Fruit fly (Drosophila melanogaster) whole organism, embryonic: ENCODE measurements around the gene ATPsynB.
A peak's percentile ranks its signal among the peaks of the same experiment; 100 is the strongest.

Experiments used
- CG10654 ChIP-seq: fragments of 200-800 bp; sonication (Bioruptor generic); optimal IDR thresholded peaks from 2 replicates; lab custom pipeline; 2016; ENCODE audit warnings: missing biosample characterization, missing genetic modification characterization
- CG11695 ChIP-seq: fragments of 200-800 bp; sonication (Bioruptor generic); IDR thresholded peaks from 3 replicates; pipeline ENCODE4 v1.3.6; 2022; ENCODE audit warnings: missing biosample characterization, missing genetic modification characterization
- CG13624 ChIP-seq: fragments of 200-800 bp; sonication (Bioruptor generic); optimal IDR thresholded peaks from 2 replicates; lab custom pipeline; 2016; ENCODE audit warnings: missing biosample characterization, missing genetic modification characterization
- CG2129 ChIP-seq: fragments of 200-800 bp; sonication (Bioruptor generic); IDR thresholded peaks from 2 replicates; pipeline ENCODE4 v1.3.6; 2022; ENCODE audit warnings: missing biosample characterization, missing genetic modification characterization; ENCODE audit not compliant: partially characterized antibody
- CG3163 ChIP-seq: fragments of 200-800 bp; sonication (Bioruptor generic); optimal IDR thresholded peaks from 3 replicates; lab custom pipeline; 2016; ENCODE audit warnings: missing biosample characterization, missing genetic modification characterization
- CG34422 ChIP-seq: fragments of 200-800 bp; sonication (Bioruptor generic); IDR thresholded peaks from 3 replicates; pipeline ENCODE4 v1.3.6; 2022; ENCODE audit warnings: missing biosample characterization, missing genetic modification characterization
- CG6175 ChIP-seq: fragments of 200-800 bp; sonication (Bioruptor generic); IDR thresholded peaks from 3 replicates; pipeline ENCODE4 v1.3.6; 2022; ENCODE audit warnings: missing biosample characterization, missing genetic modification characterization
- CG6654 ChIP-seq: fragments of 200-800 bp; sonication (Bioruptor generic); optimal IDR thresholded peaks from 2 replicates; lab custom pipeline; 2017; ENCODE audit warnings: missing biosample characterization, mild to moderate bottlenecking, missing genetic modification characterization
- CG6683 ChIP-seq: fragments of 200-800 bp; sonication (Bioruptor generic); optimal IDR thresholded peaks from 2 replicates; lab custom pipeline; 2017; ENCODE audit warnings: missing biosample characterization, mild to moderate bottlenecking, missing genetic modification characterization, missing genetic modification reagents
- CG7987 ChIP-seq: fragments of 200-800 bp; sonication (Bioruptor generic); optimal IDR thresholded peaks from 2 replicates; lab custom pipeline; 2018; ENCODE audit warnings: missing biosample characterization, mild to moderate bottlenecking, missing genetic modification characterization, moderate library complexity
- CG8359 ChIP-seq: fragments of 200-800 bp; sonication (Bioruptor generic); optimal IDR thresholded peaks from 2 replicates; lab custom pipeline; 2017; ENCODE audit warnings: missing biosample characterization, mild to moderate bottlenecking, missing genetic modification characterization, borderline replicate concordance
- CHES-1-like ChIP-seq: fragments of 200-800 bp; sonication (Bioruptor generic); optimal IDR thresholded peaks from 2 replicates; lab custom pipeline; 2016; ENCODE audit warnings: missing biosample characterization, missing genetic modification characterization
- Dbx ChIP-seq: fragments of 200-800 bp; sonication (Bioruptor generic); IDR thresholded peaks from 3 replicates; pipeline ENCODE4 v1.3.6; 2022; ENCODE audit warnings: missing biosample characterization, missing genetic modification characterization
- Hmr ChIP-seq: fragments of 200-800 bp; sonication (Bioruptor generic); optimal IDR thresholded peaks from 3 replicates; lab custom pipeline; 2017; ENCODE audit warnings: mild to moderate bottlenecking, missing biosample characterization, missing genetic modification reagents, missing genetic modification characterization
- YL-1 ChIP-seq: fragments of 200-800 bp; sonication (Bioruptor generic); optimal IDR thresholded peaks from 3 replicates; lab custom pipeline; 2017; ENCODE audit warnings: missing biosample characterization, mild to moderate bottlenecking, missing genetic modification characterization
- cwo ChIP-seq: fragments of 200-800 bp; sonication (Bioruptor generic); optimal IDR thresholded peaks from 3 replicates; lab custom pipeline; 2017; ENCODE audit warnings: missing biosample characterization, missing genetic modification characterization, mild to moderate bottlenecking, moderate library complexity, missing genetic modification reagents
- ken ChIP-seq: fragments of 200-800 bp; sonication (Bioruptor generic); IDR thresholded peaks from 3 replicates; pipeline ENCODE4 v1.3.6; 2022; ENCODE audit warnings: missing biosample characterization, missing genetic modification characterization
- knrl ChIP-seq: fragments of 200-800 bp; sonication (Bioruptor generic); IDR thresholded peaks from 3 replicates; pipeline ENCODE4 v1.3.6; 2022; ENCODE audit warnings: missing biosample characterization, missing genetic modification characterization; ENCODE audit not compliant: partially characterized antibody
- mam ChIP-seq: fragments of 200-800 bp; sonication (Bioruptor generic); optimal IDR thresholded peaks from 3 replicates; lab custom pipeline; 2016; ENCODE audit warnings: missing biosample characterization, missing genetic modification characterization
- pum ChIP-seq: fragments of 200-800 bp; sonication (Bioruptor generic); optimal IDR thresholded peaks from 2 replicates; lab custom pipeline; 2016; ENCODE audit warnings: missing biosample characterization, missing genetic modification characterization
- rib ChIP-seq: fragments of 200-800 bp; sonication (Bioruptor generic); IDR thresholded peaks from 2 replicates; pipeline ENCODE4 v1.3.6; 2022; ENCODE audit warnings: missing biosample characterization, missing genetic modification characterization
- sna ChIP-seq: fragments of 200-800 bp; sonication (Bioruptor generic); IDR thresholded peaks from 2 replicates; pipeline ENCODE4 v1.3.6; 2022; ENCODE audit warnings: missing biosample characterization, missing genetic modification characterization; ENCODE audit not compliant: partially characterized antibody
- ttk ChIP-seq: fragments of 200-800 bp; sonication (Bioruptor generic); IDR thresholded peaks from 2 replicates; pipeline ENCODE4 v2.1.2; 2022; ENCODE audit warnings: missing biosample characterization, missing genetic modification characterization

ATPsynB gene

DNA sequence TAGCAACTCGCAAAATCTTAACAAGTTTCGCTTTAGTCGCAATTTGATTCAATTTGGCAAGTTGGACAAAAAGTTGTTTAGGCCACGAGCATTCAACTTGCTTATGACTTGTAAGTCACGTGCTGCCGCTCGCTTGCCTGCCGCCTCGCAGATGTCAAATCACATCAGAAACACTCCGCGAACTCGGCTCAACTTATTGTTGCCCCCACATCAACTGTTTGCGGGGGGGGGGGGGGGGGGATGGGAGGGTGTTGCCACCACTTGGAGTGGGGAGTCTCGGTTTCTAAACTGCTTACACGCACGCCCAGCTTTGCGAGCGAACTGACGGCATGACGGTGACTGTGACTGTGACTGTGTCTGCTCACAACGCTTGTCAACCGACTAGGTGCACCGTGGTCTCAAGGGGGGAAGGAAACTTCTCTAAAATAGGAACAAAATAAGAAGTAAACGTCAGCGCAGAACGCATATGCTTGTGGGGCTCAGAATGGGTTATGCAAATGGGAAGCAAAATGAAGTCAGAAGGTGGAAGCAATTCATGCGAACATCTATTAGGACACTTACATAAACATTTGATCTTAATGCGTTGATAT, 47.1 kb downstream of the ATPsynB start (continued):
- no peak for TF ChIP-seq ken (GFP tag; lab: Robert Waterston, UW)
- no peak for TF ChIP-seq CG11695 (GFP tag; lab: Robert Waterston, UW)
- TF ChIP-seq CG7987 (GFP tag; lab: Kevin White, UChicago), result no peak
- no peak for TF ChIP-seq CHES-1-like (GFP tag; lab: Kevin White, UChicago)
- TF ChIP-seq CG10654 (GFP tag; lab: Kevin White, UChicago), result no peak
- no peak for TF ChIP-seq YL-1 (GFP tag; lab: Kevin White, UChicago)
- TF ChIP-seq CG2129 (GFP tag; lab: Robert Waterston, UW), result no peak
- no peak for TF ChIP-seq CG34422 (GFP tag; lab: Robert Waterston, UW)
- no peak for TF ChIP-seq CG8359 (GFP tag; lab: Kevin White, UChicago)
- TF ChIP-seq cwo (GFP tag; lab: Kevin White, UChicago), result peak; percentile 71
- TF ChIP-seq CG6654, result no peak
- TF ChIP-seq sna (GFP tag; lab: Robert Waterston, UW), result no peak
- TF ChIP-seq CG13624 (GFP tag; lab: Kevin White, UChicago), result no peak
- no peak for TF ChIP-seq mam (GFP tag; lab: Kevin White, UChicago)
- TF ChIP-seq Hmr (GFP tag; lab: Kevin White, UChicago), result no peak
- no peak for TF ChIP-seq CG6683
- 0 out of 3 replicates have a peak, but pooled peaks have one; percentile 11 for TF ChIP-seq Dbx (GFP tag; lab: Robert Waterston, UW)
- no peak for TF ChIP-seq rib (GFP tag; lab: Robert Waterston, UW)
- no peak for TF ChIP-seq knrl (GFP tag; lab: Robert Waterston, UW)
- no peak for TF ChIP-seq ttk (GFP tag; lab: Robert Waterston, UW)
- no peak for TF ChIP-seq CG3163
- TF ChIP-seq pum (GFP tag; lab: Kevin White, UChicago), result no peak
- no peak for TF ChIP-seq CG6175 (GFP tag; lab: Robert Waterston, UW)
